Worm (Caenorhabditis elegans) whole organism, L4/young adult: ENCODE measurements around the gene B0218.7.

ENCODE experiments used
- W03F9.2 ChIP-seq: fragments of 150-350 bp; optimal IDR thresholded peaks from 2 replicates; lab custom pipeline; 2014; ENCODE audit warnings: missing biosample characterization, missing genetic modification characterization
- dao-5 ChIP-seq: sonication (generic microtip); optimal IDR thresholded peaks from 2 replicates; lab custom pipeline; 2016; ENCODE audit warnings: missing genotype, missing genetic modification characterization, moderate library complexity, missing compliant biosample characterization
- him-1 ChIP-seq: sonication (generic microtip); optimal IDR thresholded peaks from 2 replicates; lab custom pipeline; 2016; ENCODE audit warnings: missing genotype, missing genetic modification reagents, missing genetic modification characterization, missing compliant biosample characterization

DNA sequence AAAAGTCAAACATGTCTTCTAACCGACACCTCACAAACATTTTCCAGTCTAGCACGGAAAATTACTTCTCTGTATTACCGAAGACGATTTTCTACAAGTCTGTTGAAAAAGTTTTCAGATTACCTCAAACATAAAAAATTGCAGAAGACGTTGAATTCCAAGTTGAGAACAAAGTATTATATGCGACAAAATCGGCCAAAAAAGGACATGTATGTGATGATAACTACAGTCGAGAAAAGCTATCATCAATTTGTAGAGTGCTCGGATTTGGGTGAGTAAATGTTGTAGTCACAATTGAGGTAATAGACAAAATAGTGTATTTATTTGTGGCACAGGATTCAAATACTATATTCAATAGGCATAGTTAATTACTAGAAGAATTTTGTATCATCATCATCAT, 43.0 kb upstream of the B0218.7 start:
- no peak for TF ChIP-seq him-1 (tag; lab: Kevin White, UChicago)
- no peak for TF ChIP-seq dao-5 (tag; lab: Kevin White, UChicago)
- TF ChIP-seq W03F9.2 (tag; lab: Kevin White, UChicago) = no peak
